Comparison of ENCODE assay signal across 5 worm cellular contexts in genomic region chrIII:11443408-11443994, ce11.
TF ChIP-seq lines count a peak whose summit lies in the region.

No protein-coding gene starts in this region.

TF ChIP-seq in whole organism, L1 larva, 84 proteins besides CTCF, POLR2A, EP300 and RAD21:
- TF ChIP-seq nhr-11 (tag; optimal IDR thresholded peaks at IDR 0.05; lab: Kevin White, UChicago) (no peak), lin-39 (tag; optimal IDR thresholded peaks at IDR 0.05; lab: Kevin White, UChicago) (no peak), lir-3 (tag; optimal IDR thresholded peaks at IDR 0.05; lab: Kevin White, UChicago; ENCODE audit: poor library complexity) (no peak), elt-2 (tag; optimal IDR thresholded peaks at IDR 0.05; lab: Kevin White, UChicago) (peak; percentile 0), C16A3.4 (tag; optimal IDR thresholded peaks at IDR 0.05; lab: Kevin White, UChicago) (no peak), unc-86 (tag; optimal IDR thresholded peaks at IDR 0.05; lab: Kevin White, UChicago) (no peak), skn-1 (tag; optimal IDR thresholded peaks at IDR 0.05; lab: Kevin White, UChicago) (no peak)
TF ChIP-seq in whole organism, L1 larva: peak in this region for 1.

TF ChIP-seq in whole organism, L2 larva, 48 proteins besides CTCF, POLR2A, EP300 and RAD21:
- TF ChIP-seq snpc-4 (tag; optimal IDR thresholded peaks at IDR 0.05; lab: Kevin White, UChicago) (peak; percentile 18), nhr-25 (tag; optimal IDR thresholded peaks at IDR 0.05; lab: Kevin White, UChicago) (no peak)
TF ChIP-seq in whole organism, L2 larva: peak in this region for 1.

TF ChIP-seq in whole organism, L3 larva, 47 proteins besides CTCF, POLR2A, EP300 and RAD21:
- TF ChIP-seq ztf-11 (tag; optimal IDR thresholded peaks at IDR 0.05; lab: Kevin White, UChicago) (no peak), nhr-77 (tag; optimal IDR thresholded peaks at IDR 0.05; lab: Kevin White, UChicago) (no peak), aly-2 (tag; optimal IDR thresholded peaks at IDR 0.05; lab: Kevin White, UChicago) (no peak), pha-4 (tag; optimal IDR thresholded peaks at IDR 0.05; lab: Kevin White, UChicago) (peak; percentile 37), daf-12 (tag; optimal IDR thresholded peaks at IDR 0.05; lab: Kevin White, UChicago) (no peak), sea-2 (GFP tag; optimal IDR thresholded peaks at IDR 0.05; lab: Kevin White, UChicago) (no peak), fkh-2 (tag; optimal IDR thresholded peaks at IDR 0.05; lab: Kevin White, UChicago) (no peak), elt-2 (tag; optimal IDR thresholded peaks at IDR 0.05; lab: Kevin White, UChicago) (peak; percentile 45)

TF ChIP-seq in whole organism, L4 larva, 104 proteins besides CTCF, POLR2A, EP300 and RAD21:
- TF ChIP-seq lin-39 (tag; optimal IDR thresholded peaks at IDR 0.05; lab: Kevin White, UChicago) = no peak
- TF ChIP-seq aha-1 (tag; lab: Kevin White, UChicago) = peak; percentile 62
- TF ChIP-seq spr-3 (GFP tag; optimal IDR thresholded peaks at IDR 0.05; lab: Kevin White, UChicago) = no peak
- peak; percentile 6 for TF ChIP-seq hlh-11 (tag; optimal IDR thresholded peaks at IDR 0.05; lab: Kevin White, UChicago)
- TF ChIP-seq daf-16 (GFP tag; optimal IDR thresholded peaks at IDR 0.05; lab: Kevin White, UChicago) = no peak
- peak; percentile 64 for TF ChIP-seq daf-16 (tag; optimal IDR thresholded peaks at IDR 0.05; lab: Kevin White, UChicago)
- peak; percentile 2 for TF ChIP-seq nhr-28 (tag; optimal IDR thresholded peaks at IDR 0.05; lab: Kevin White, UChicago)
TF ChIP-seq in whole organism, L4 larva: peak in this region for 4.

TF ChIP-seq in whole organism, young adult, 124 proteins besides CTCF, POLR2A, EP300 and RAD21:
- TF ChIP-seq aptf-3 (GFP tag; IDR thresholded peaks at IDR 0.05; lab: Robert Waterston, UW) (no peak), cebp-2 (GFP tag; IDR thresholded peaks at IDR 0.05; lab: Robert Waterston, UW) (no peak), B0261.1 (tag; optimal IDR thresholded peaks at IDR 0.05; lab: Kevin White, UChicago) (no peak), gei-17 (GFP tag; optimal IDR thresholded peaks at IDR 0.05; lab: Kevin White, UChicago) (no peak), B0035.1 (tag; optimal IDR thresholded peaks at IDR 0.05; lab: Kevin White, UChicago) (no peak), lsl-1 (GFP tag; optimal IDR thresholded peaks at IDR 0.05; lab: Kevin White, UChicago) (no peak), Y67H2A.10 (GFP tag; conservative IDR thresholded peaks at IDR 0.05; lab: Robert Waterston, UW) (no peak), hmg-20 (GFP tag; IDR thresholded peaks at IDR 0.05; lab: Robert Waterston, UW) (no peak), cebp-1 (GFP tag; IDR thresholded peaks at IDR 0.05; lab: Robert Waterston, UW) (no peak), cebp-1 (tag; optimal IDR thresholded peaks at IDR 0.05; lab: Kevin White, UChicago) (peak; percentile 64), dpff-1 (tag; optimal IDR thresholded peaks at IDR 0.05; lab: Kevin White, UChicago) (no peak), C17E4.6 (GFP tag; IDR thresholded peaks at IDR 0.05; lab: Robert Waterston, UW) (no peak), Y95B8A.8 (GFP tag; IDR thresholded peaks at IDR 0.05; lab: Robert Waterston, UW) (no peak), snpc-4 (GFP tag; optimal IDR thresholded peaks at IDR 0.05; lab: Kevin White, UChicago) (no peak), snpc-4 (tag; optimal IDR thresholded peaks at IDR 0.05; lab: Kevin White, UChicago) (peak; percentile 37 to 74 (median 60)), madf-8 (GFP tag; conservative IDR thresholded peaks at IDR 0.05; lab: Robert Waterston, UW) (no peak), nhr-80 (tag; optimal IDR thresholded peaks at IDR 0.05; lab: Kevin White, UChicago) (no peak), rec-8 (tag; optimal IDR thresholded peaks at IDR 0.05; lab: Kevin White, UChicago) (no peak), sea-2 (GFP tag; IDR thresholded peaks at IDR 0.05; lab: Robert Waterston, UW) (no peak), nfya-1 (tag; optimal IDR thresholded peaks at IDR 0.05; lab: Kevin White, UChicago; ENCODE audit: borderline replicate concordance, insufficient read depth) (no peak)
